Worm (Caenorhabditis elegans) whole organism, L2 larva: ENCODE results near the gene snf-7.

Experiments used
- C34F6.9 ChIP-seq: fragments of 150-350 bp; optimal IDR thresholded peaks from 2 replicates; lab custom pipeline; 2014; ENCODE audit warnings: missing biosample characterization, missing genetic modification characterization
- F13H6.1 ChIP-seq: sonication (generic microtip); optimal IDR thresholded peaks from 2 replicates; lab custom pipeline; 2016; ENCODE audit warnings: missing genetic modification characterization, missing compliant biosample characterization
- R02D3.7 ChIP-seq: fragments of 150-350 bp; optimal IDR thresholded peaks from 2 replicates; lab custom pipeline; 2014; ENCODE audit warnings: missing biosample characterization, missing genetic modification characterization
- ZK546.5 ChIP-seq: sonication (generic microtip); optimal IDR thresholded peaks from 2 replicates; lab custom pipeline; 2017; ENCODE audit warnings: missing biosample characterization, missing genetic modification characterization
- aly-2 ChIP-seq: fragments of 150-350 bp; optimal IDR thresholded peaks from 2 replicates; lab custom pipeline; 2014; ENCODE audit warnings: missing biosample characterization, missing genetic modification characterization
- blmp-1 ChIP-seq: sonication (generic microtip); optimal IDR thresholded peaks from 2 replicates; lab custom pipeline; 2017; ENCODE audit warnings: missing genetic modification characterization, mild to moderate bottlenecking, missing compliant biosample characterization, antibody characterized with exemption, moderate library complexity; ENCODE audit not compliant: insufficient read depth
- crh-2 ChIP-seq: sonication (generic microtip); optimal IDR thresholded peaks from 2 replicates; lab custom pipeline; 2017; ENCODE audit warnings: missing biosample characterization, missing genetic modification characterization
- egl-27 ChIP-seq: sonication (generic microtip); optimal IDR thresholded peaks from 3 replicates; lab custom pipeline; 2017; ENCODE audit warnings: missing biosample characterization, missing genetic modification reagents, missing genetic modification characterization
- elt-1 ChIP-seq: fragments of 150-350 bp; optimal IDR thresholded peaks from 2 replicates; lab custom pipeline; 2014; ENCODE audit warnings: missing biosample characterization, missing genetic modification characterization
- elt-3 ChIP-seq: sonication (generic microtip); optimal IDR thresholded peaks from 2 replicates; lab custom pipeline; 2017; ENCODE audit warnings: missing biosample characterization, missing genetic modification characterization
- lin-11 ChIP-seq: fragments of 150-350 bp; sonication (generic microtip); optimal IDR thresholded peaks from 2 replicates; lab custom pipeline; 2014; ENCODE audit warnings: missing biosample characterization, missing genetic modification characterization, inconsistent platforms, mixed read lengths
- lin-39 ChIP-seq: fragments of 150-350 bp; optimal IDR thresholded peaks from 2 replicates; lab custom pipeline; 2014; ENCODE audit warnings: missing biosample characterization, missing genetic modification reagents, missing genetic modification characterization
- mab-5 ChIP-seq: fragments of 150-350 bp; optimal IDR thresholded peaks from 2 replicates; lab custom pipeline; 2014; ENCODE audit warnings: missing biosample characterization, missing genetic modification characterization
- mbf-1 ChIP-seq: sonication (generic microtip); optimal IDR thresholded peaks from 2 replicates; lab custom pipeline; 2017; ENCODE audit warnings: missing biosample characterization, missing genetic modification characterization
- mdl-1 ChIP-seq, 2 experiments: fragments of 150-350 bp in 1 of 2; sonication (generic microtip) in 1 of 2; optimal IDR thresholded peaks; 2 replicates each; lab custom pipeline; 2017; ENCODE audit warnings: missing biosample characterization in 2 of 2, missing genetic modification characterization in 2 of 2
- nhr-10 ChIP-seq: sonication (generic microtip); optimal IDR thresholded peaks from 2 replicates; lab custom pipeline; 2017; ENCODE audit warnings: missing biosample characterization, missing genetic modification characterization
- nhr-11 ChIP-seq: fragments of 150-350 bp; optimal IDR thresholded peaks from 2 replicates; lab custom pipeline; 2014; ENCODE audit warnings: missing biosample characterization, missing genetic modification characterization
- nhr-129 ChIP-seq: fragments of 150-350 bp; optimal IDR thresholded peaks from 2 replicates; lab custom pipeline; 2014; ENCODE audit warnings: missing biosample characterization, missing genetic modification characterization
- nhr-21 ChIP-seq: fragments of 150-350 bp; optimal IDR thresholded peaks from 2 replicates; lab custom pipeline; 2014; ENCODE audit warnings: missing biosample characterization, missing genetic modification characterization
- nhr-23 ChIP-seq: fragments of 150-350 bp; optimal IDR thresholded peaks from 2 replicates; lab custom pipeline; 2014; ENCODE audit warnings: missing biosample characterization, missing genetic modification reagents, missing genetic modification characterization
- nhr-237 ChIP-seq: fragments of 150-350 bp; optimal IDR thresholded peaks from 2 replicates; lab custom pipeline; 2014; ENCODE audit warnings: missing biosample characterization, missing genetic modification characterization
- peb-1 ChIP-seq: fragments of 150-350 bp; optimal IDR thresholded peaks from 2 replicates; lab custom pipeline; 2014; ENCODE audit warnings: missing biosample characterization, missing genetic modification characterization
- sem-4 ChIP-seq: fragments of 150-350 bp; optimal IDR thresholded peaks from 2 replicates; lab custom pipeline; 2014; ENCODE audit warnings: missing biosample characterization, missing genetic modification reagents, missing genetic modification characterization
- skn-1 ChIP-seq: sonication (generic microtip); optimal IDR thresholded peaks from 2 replicates; lab custom pipeline; 2017; ENCODE audit warnings: missing biosample characterization, missing genetic modification characterization
- sma-3 ChIP-seq: sonication (generic microtip); optimal IDR thresholded peaks from 2 replicates; lab custom pipeline; 2016; ENCODE audit warnings: missing genetic modification reagents, missing genetic modification characterization, missing compliant biosample characterization
- sma-9 ChIP-seq, 2 experiments: fragments of 150-350 bp in 1 of 2; sonication (generic microtip) in 1 of 2; optimal IDR thresholded peaks; 2 replicates each; lab custom pipeline; 2014 to 2016; ENCODE audit warnings: missing genetic modification characterization in 2 of 2, mild to moderate bottlenecking in 1 of 2, missing biosample characterization in 1 of 2, missing compliant biosample characterization in 1 of 2, missing genetic modification reagents in 1 of 2, moderate library complexity in 1 of 2
- snpc-4 ChIP-seq: fragments of 150-350 bp; optimal IDR thresholded peaks from 2 replicates; lab custom pipeline; 2014; ENCODE audit warnings: missing biosample characterization, missing genetic modification characterization
- unc-39 ChIP-seq: fragments of 150-350 bp; optimal IDR thresholded peaks from 2 replicates; lab custom pipeline; 2014; ENCODE audit warnings: missing biosample characterization, missing genetic modification characterization
- unc-55 ChIP-seq: fragments of 150-350 bp; sonication (generic microtip); optimal IDR thresholded peaks from 3 replicates; lab custom pipeline; 2014; ENCODE audit warnings: missing biosample characterization, missing genetic modification reagents, missing genetic modification characterization
- unc-62 ChIP-seq: fragments of 150-350 bp; optimal IDR thresholded peaks from 2 replicates; lab custom pipeline; 2014; ENCODE audit warnings: missing biosample characterization, missing genetic modification reagents, missing genetic modification characterization
- zag-1 ChIP-seq: fragments of 150-350 bp; optimal IDR thresholded peaks from 2 replicates; lab custom pipeline; 2014; ENCODE audit warnings: missing biosample characterization, missing genetic modification characterization
- ztf-11 ChIP-seq: sonication (generic microtip); optimal IDR thresholded peaks from 2 replicates; lab custom pipeline; 2017; ENCODE audit warnings: missing biosample characterization, missing genetic modification characterization

snf-7 gene

DNA sequence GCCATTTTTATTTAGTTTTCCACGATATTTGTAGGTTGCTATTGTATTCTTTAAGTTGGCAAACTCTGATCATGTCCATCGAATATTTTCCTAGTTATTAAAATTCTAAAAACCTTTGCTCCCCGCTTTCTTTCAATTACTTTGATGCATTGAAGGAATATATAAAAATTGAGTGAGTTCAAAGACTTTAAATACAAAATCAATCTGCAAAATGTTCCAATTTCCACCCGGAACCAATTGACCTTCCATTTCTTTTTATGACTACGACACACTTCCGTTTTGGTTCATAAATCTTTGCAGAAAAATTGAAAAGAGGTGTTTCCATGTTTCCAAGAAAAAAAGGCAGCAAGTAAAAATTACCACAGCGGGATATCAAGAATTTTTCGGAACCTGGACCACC lies 34.5 kb downstream of the snf-7 start, which contains the start of gene F54F12.2:
Gene F54F12.2 (plus strand): TSS at position 301 of the 400 bp plus-strand sequence.
- no peak for TF ChIP-seq crh-2 (tag; lab: Kevin White, UChicago)
- no peak for TF ChIP-seq nhr-10 (tag; lab: Kevin White, UChicago)
- no peak for TF ChIP-seq elt-3 (tag; lab: Kevin White, UChicago)
- TF ChIP-seq nhr-129 (tag; lab: Kevin White, UChicago), result no peak
- no peak for TF ChIP-seq mdl-1 (tag; optimal IDR thresholded peaks at IDR 0.05; lab: Kevin White, UChicago)
- TF ChIP-seq F13H6.1 (tag; lab: Kevin White, UChicago), result no peak
- TF ChIP-seq C34F6.9 (tag; lab: Kevin White, UChicago), result no peak
- no peak for TF ChIP-seq R02D3.7 (tag; lab: Kevin White, UChicago)
- TF ChIP-seq lin-39, result no peak
- TF ChIP-seq, all 48 proteins: peak for 0

ce11 chrIII:13049956-13050355 lies 44.7 kb downstream of the snf-7 start:
- TF ChIP-seq ztf-11 (tag; lab: Kevin White, UChicago), result no peak
- TF ChIP-seq peb-1 (tag; lab: Kevin White, UChicago), result no peak
- no peak for TF ChIP-seq lin-11 (tag; lab: Kevin White, UChicago)
- no peak for TF ChIP-seq sma-3 (GFP tag; lab: Kevin White, UChicago)
- no peak for TF ChIP-seq sem-4 (tag; lab: Kevin White, UChicago)
- no peak for TF ChIP-seq elt-3 (tag; lab: Kevin White, UChicago)
- no peak for TF ChIP-seq ZK546.5 (tag; lab: Kevin White, UChicago)
- TF ChIP-seq, all 48 proteins: peak for 0

DNA sequence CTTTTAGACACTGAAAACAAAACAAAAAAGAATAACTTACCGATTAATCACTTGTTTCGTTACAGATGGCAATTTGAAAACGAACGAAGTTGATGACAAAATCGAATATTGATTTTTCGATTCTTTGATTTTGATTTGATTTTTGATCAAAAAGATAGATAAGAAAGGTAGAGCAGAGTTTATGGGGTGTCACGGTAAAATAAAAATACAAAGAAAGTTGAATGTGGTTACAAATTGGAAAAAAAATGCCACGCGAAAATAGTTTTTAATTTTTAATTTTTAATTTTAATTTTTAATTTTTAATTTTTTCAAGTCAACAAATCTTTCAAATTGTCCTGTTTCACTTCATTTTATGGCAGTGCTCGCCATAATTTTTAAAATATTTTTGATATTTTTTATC lies 50.1 kb downstream of the snf-7 start, which contains the start of gene F54F12.1:
Gene F54F12.1 (minus strand): TSS at position 101 of the 400 bp plus-strand sequence.
- no peak for TF ChIP-seq unc-62 (GFP tag; lab: Kevin White, UChicago)
- no peak for TF ChIP-seq sma-9 (GFP tag; optimal IDR thresholded peaks at IDR 0.05; lab: Kevin White, UChicago)
- TF ChIP-seq sma-9 (tag; optimal IDR thresholded peaks at IDR 0.05; lab: Kevin White, UChicago), result no peak
- no peak for TF ChIP-seq zag-1 (tag; lab: Kevin White, UChicago)
- no peak for TF ChIP-seq unc-39
- TF ChIP-seq F13H6.1 (tag; lab: Kevin White, UChicago), result no peak
- TF ChIP-seq nhr-237, result no peak
- no peak for TF ChIP-seq egl-27 (tag; lab: Kevin White, UChicago)
- no peak for TF ChIP-seq mbf-1 (tag; lab: Kevin White, UChicago)
- no peak for TF ChIP-seq blmp-1 (tag; lab: Kevin White, UChicago)
- TF ChIP-seq nhr-11 (tag; lab: Kevin White, UChicago), result no peak

- TF ChIP-seq nhr-11 (tag; lab: Kevin White, UChicago) (no peak), lin-39 (no peak), nhr-23 (no peak), elt-1 (tag; lab: Kevin White, UChicago) (no peak), crh-2 (tag; lab: Kevin White, UChicago) (no peak), zag-1 (tag; lab: Kevin White, UChicago) (no peak), aly-2 (tag; lab: Kevin White, UChicago) (no peak), mab-5 (tag; lab: Kevin White, UChicago) (no peak), mbf-1 (tag; lab: Kevin White, UChicago) (no peak), nhr-21 (no peak), ZK546.5 (tag; lab: Kevin White, UChicago) (no peak), lin-11 (tag; lab: Kevin White, UChicago) (no peak)
Observed at ce11 chrIII:13056230-13056629, 51.0 kb downstream of the snf-7 start.

ce11 chrIII:13056735-13057134 lies 51.5 kb downstream of the snf-7 start:
- TF ChIP-seq zag-1 (tag; lab: Kevin White, UChicago) (no peak), mab-5 (tag; lab: Kevin White, UChicago) (no peak), skn-1 (tag; lab: Kevin White, UChicago) (no peak), nhr-129 (tag; lab: Kevin White, UChicago) (peak; percentile 23), snpc-4 (tag; lab: Kevin White, UChicago) (no peak), unc-55 (GFP tag; lab: Kevin White, UChicago) (no peak), egl-27 (tag; lab: Kevin White, UChicago) (no peak), mdl-1 (tag; optimal IDR thresholded peaks at IDR 0.05; lab: Kevin White, UChicago) (no peak)
